Fruit fly (Drosophila melanogaster): ENCODE data around the gene Sfp33A2.

The Sfp33A2 gene

DNA sequence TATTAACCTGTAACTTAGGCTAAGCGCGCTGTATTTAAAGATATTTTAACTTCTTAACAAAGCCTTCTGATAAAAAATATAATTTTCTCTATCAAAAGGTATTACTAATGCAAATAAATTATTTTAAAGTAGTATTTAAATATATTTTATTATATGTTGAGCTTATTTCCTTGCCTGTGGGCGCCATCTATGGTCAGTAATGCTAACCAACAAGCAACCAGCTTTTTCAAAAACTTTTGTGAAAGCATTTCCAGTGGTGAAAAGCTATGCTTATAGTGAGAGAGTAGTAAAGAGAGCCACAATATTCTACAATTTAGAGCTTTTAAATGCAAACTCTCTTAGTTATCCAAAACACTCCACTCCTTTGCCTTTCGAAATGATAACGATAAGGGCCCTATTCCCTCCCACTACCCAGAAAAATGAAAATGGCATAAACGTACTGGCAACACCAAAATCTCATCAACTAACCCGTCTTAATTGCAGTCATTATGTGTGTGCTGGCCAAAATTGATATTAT is 41.4 kb downstream of the Sfp33A2 start:
- TF ChIP-seq pan (optimal IDR thresholded peaks at IDR 0.05) (no peak), CG8478 (optimal IDR thresholded peaks at IDR 0.05) (no peak), usp (GFP tag; optimal IDR thresholded peaks at IDR 0.05) (no peak), EcR (GFP tag; optimal IDR thresholded peaks at IDR 0.05) (no peak), psq (optimal IDR thresholded peaks at IDR 0.05) (no peak)

Measured in whole organism.